Fruit fly (Drosophila melanogaster): ENCODE measurements around the gene Tom40.

dm6 chrX:7746342-7746741, 9.6 kb downstream of the Tom40 start:
- TF ChIP-seq CG7045 (GFP tag; optimal IDR thresholded peaks at IDR 0.05) (no peak), kay (GFP tag; ENCODE audit: borderline replicate concordance) (no peak), Hr96 (GFP tag; optimal IDR thresholded peaks at IDR 0.05) (no peak), Mnt (GFP tag; optimal IDR thresholded peaks at IDR 0.05) (no peak), Clk (GFP tag; optimal IDR thresholded peaks at IDR 0.05) (no peak), tj (GFP tag; optimal IDR thresholded peaks at IDR 0.05) (no peak), CG7101 (tag; optimal IDR thresholded peaks at IDR 0.05) (no peak), pad (GFP tag; optimal IDR thresholded peaks at IDR 0.05) (no peak), Crg-1 (GFP tag; optimal IDR thresholded peaks at IDR 0.05) (no peak)
